ENCODE assay signal across 5 worm cellular contexts in genomic region chrII:5473946-5474423, ce11.
A peak's percentile ranks its signal among the peaks of the same experiment; 100 is the strongest.
TF ChIP-seq lines count a peak whose summit lies in the region.

mrps-16 (plus strand) TSS chrII:5474373.

TF ChIP-seq in whole organism, L1 larva, 84 proteins besides CTCF, POLR2A, EP300 and RAD21 (continues in another document):
- TF ChIP-seq nhr-85 (tag; lab: Kevin White, UChicago) = peak; percentile 87
- no peak for TF ChIP-seq C34B4.2 (tag; optimal IDR thresholded peaks at IDR 0.05; lab: Kevin White, UChicago)
- no peak for TF ChIP-seq nhr-237 (tag; optimal IDR thresholded peaks at IDR 0.05; lab: Kevin White, UChicago)
- no peak for TF ChIP-seq mef-2 (tag; optimal IDR thresholded peaks at IDR 0.05; lab: Kevin White, UChicago)
- TF ChIP-seq ceh-88 (GFP tag; IDR thresholded peaks at IDR 0.05; lab: Robert Waterston, UW) = no peak
- no peak for TF ChIP-seq nhr-76 (tag; optimal IDR thresholded peaks at IDR 0.05; lab: Kevin White, UChicago)
- TF ChIP-seq egl-27 (tag; optimal IDR thresholded peaks at IDR 0.05; lab: Kevin White, UChicago) = no peak
- TF ChIP-seq nhr-77 (tag; optimal IDR thresholded peaks at IDR 0.05; lab: Kevin White, UChicago) = peak; percentile 37
- TF ChIP-seq nhr-47 (tag; optimal IDR thresholded peaks at IDR 0.05; lab: Kevin White, UChicago) = peak; percentile 81
- TF ChIP-seq nhr-84 (tag; optimal IDR thresholded peaks at IDR 0.05; lab: Kevin White, UChicago) = no peak
- peak; percentile 62 for TF ChIP-seq lin-14 (GFP tag; optimal IDR thresholded peaks at IDR 0.05; lab: Kevin White, UChicago)
- TF ChIP-seq elt-2 (tag; optimal IDR thresholded peaks at IDR 0.05; lab: Kevin White, UChicago) = peak; percentile 61
- no peak for TF ChIP-seq zag-1 (tag; optimal IDR thresholded peaks at IDR 0.05; lab: Kevin White, UChicago)
- TF ChIP-seq vab-15 (tag; optimal IDR thresholded peaks at IDR 0.05; lab: Kevin White, UChicago) = no peak
- TF ChIP-seq ceh-82 (tag; optimal IDR thresholded peaks at IDR 0.05; lab: Kevin White, UChicago) = peak; percentile 51 to 73 (median 67)
- TF ChIP-seq fkh-4 (tag; optimal IDR thresholded peaks at IDR 0.05; lab: Kevin White, UChicago; ENCODE audit: borderline replicate concordance) = no peak
- peak; percentile 44 for TF ChIP-seq zip-4 (GFP tag; optimal IDR thresholded peaks at IDR 0.05; lab: Kevin White, UChicago)
- peak; percentile 64 for TF ChIP-seq nhr-90 (tag; optimal IDR thresholded peaks at IDR 0.05; lab: Kevin White, UChicago; ENCODE audit: poor library complexity)
- peak; percentile 58 for TF ChIP-seq unc-130 (tag; optimal IDR thresholded peaks at IDR 0.05; lab: Kevin White, UChicago)

TF ChIP-seq in whole organism, L3 larva, 47 proteins besides CTCF, POLR2A, EP300 and RAD21:
- TF ChIP-seq ceh-28 (tag; optimal IDR thresholded peaks at IDR 0.05; lab: Kevin White, UChicago) (peak; percentile 22), ztf-4 (tag; optimal IDR thresholded peaks at IDR 0.05; lab: Kevin White, UChicago) (no peak), R02D3.7 (tag; optimal IDR thresholded peaks at IDR 0.05; lab: Kevin White, UChicago) (peak; percentile 26), nfya-1 (tag; optimal IDR thresholded peaks at IDR 0.05; lab: Kevin White, UChicago; ENCODE audit: insufficient read depth) (peak; percentile 53), nhr-237 (tag; optimal IDR thresholded peaks at IDR 0.05; lab: Kevin White, UChicago) (no peak), skn-1 (tag; optimal IDR thresholded peaks at IDR 0.05; lab: Kevin White, UChicago) (no peak), eor-1 (tag; optimal IDR thresholded peaks at IDR 0.05; lab: Kevin White, UChicago) (no peak), hmg-11 (tag; optimal IDR thresholded peaks at IDR 0.05; lab: Kevin White, UChicago) (peak; percentile 77), unc-62 (GFP tag; optimal IDR thresholded peaks at IDR 0.05; lab: Kevin White, UChicago) (no peak), ZK546.5 (tag; optimal IDR thresholded peaks at IDR 0.05; lab: Kevin White, UChicago) (no peak), lin-15B (tag; optimal IDR thresholded peaks at IDR 0.05; lab: Kevin White, UChicago) (peak; percentile 40), tbx-2 (tag; optimal IDR thresholded peaks at IDR 0.05; lab: Kevin White, UChicago) (no peak), egl-5 (tag; optimal IDR thresholded peaks at IDR 0.05; lab: Kevin White, UChicago) (peak; percentile 8), nhr-25 (tag; optimal IDR thresholded peaks at IDR 0.05; lab: Kevin White, UChicago) (peak; percentile 44), nhr-43 (tag; optimal IDR thresholded peaks at IDR 0.05; lab: Kevin White, UChicago; ENCODE audit: poor library complexity, severe bottlenecking) (peak; percentile 22), jun-1 (tag; optimal IDR thresholded peaks at IDR 0.05; lab: Kevin White, UChicago) (no peak), lin-39 (tag; optimal IDR thresholded peaks at IDR 0.05; lab: Kevin White, UChicago) (peak; percentile 17)

TF ChIP-seq in whole organism, early embryonic, 17 proteins besides CTCF, POLR2A, EP300 and RAD21:
- TF ChIP-seq pes-1 (GFP tag; IDR thresholded peaks at IDR 0.05; lab: Robert Waterston, UW) = 0 out of 2 replicates have a peak, but pooled peaks have one; percentile 25
- TF ChIP-seq F13C5.2 (tag; optimal IDR thresholded peaks at IDR 0.05; lab: Kevin White, UChicago) = peak; percentile 68
- TF ChIP-seq tbx-37 (GFP tag; conservative IDR thresholded peaks at IDR 0.05; lab: Robert Waterston, UW) = no peak

TF ChIP-seq in whole organism, midembryonic, 9 proteins besides CTCF, POLR2A, EP300 and RAD21:
- TF ChIP-seq klf-2 (GFP tag; conservative IDR thresholded peaks at IDR 0.05; lab: Robert Waterston, UW) = no peak
- peak; percentile 41; the same call in 1 of the 2 replicates for TF ChIP-seq flt-1 (GFP tag; IDR thresholded peaks at IDR 0.05; lab: Robert Waterston, UW)

TF ChIP-seq in whole organism, young adult, 124 proteins besides CTCF, POLR2A, EP300 and RAD21:
- peak; percentile 71 for TF ChIP-seq dpl-1 (GFP tag; optimal IDR thresholded peaks at IDR 0.05; lab: Kevin White, UChicago)
- TF ChIP-seq B0261.1 (tag; optimal IDR thresholded peaks at IDR 0.05; lab: Kevin White, UChicago) = no peak
- TF ChIP-seq hsf-1 (GFP tag; IDR thresholded peaks at IDR 0.05; lab: Robert Waterston, UW) = no peak
- TF ChIP-seq ceh-79 (tag; optimal IDR thresholded peaks at IDR 0.05; lab: Kevin White, UChicago) = no peak
- TF ChIP-seq F33H1.4 (GFP tag; IDR thresholded peaks at IDR 0.05; lab: Robert Waterston, UW) = peak; percentile 42
- peak; percentile 43 for TF ChIP-seq madf-8 (GFP tag; conservative IDR thresholded peaks at IDR 0.05; lab: Robert Waterston, UW)
- no peak for TF ChIP-seq F39B2.1 (GFP tag; IDR thresholded peaks at IDR 0.05; lab: Robert Waterston, UW)
- TF ChIP-seq nfyb-1 (GFP tag; IDR thresholded peaks at IDR 0.05; lab: Robert Waterston, UW) = no peak
- TF ChIP-seq unc-130 (GFP tag; optimal IDR thresholded peaks at IDR 0.05; lab: Kevin White, UChicago) = no peak
- TF ChIP-seq F23B12.7 (tag; optimal IDR thresholded peaks at IDR 0.05; lab: Kevin White, UChicago; ENCODE audit: insufficient read depth) = no peak
- TF ChIP-seq lin-54 (GFP tag; optimal IDR thresholded peaks at IDR 0.05; lab: Kevin White, UChicago) = peak; percentile 87
- TF ChIP-seq F37B4.10 (GFP tag; IDR thresholded peaks at IDR 0.05; lab: Robert Waterston, UW) = no peak
- peak; percentile 54 for TF ChIP-seq ZK185.1 (tag; optimal IDR thresholded peaks at IDR 0.05; lab: Kevin White, UChicago; ENCODE audit: poor library complexity, severe bottlenecking)
- TF ChIP-seq cebp-1 (GFP tag; IDR thresholded peaks at IDR 0.05; lab: Robert Waterston, UW) = no peak
- peak; percentile 28 for TF ChIP-seq cebp-1 (tag; optimal IDR thresholded peaks at IDR 0.05; lab: Kevin White, UChicago)
- no peak for TF ChIP-seq nhr-90 (tag; optimal IDR thresholded peaks at IDR 0.05; lab: Kevin White, UChicago)
- TF ChIP-seq F55B11.4 (tag; optimal IDR thresholded peaks at IDR 0.05; lab: Kevin White, UChicago; ENCODE audit: borderline replicate concordance, insufficient read depth) = no peak
- TF ChIP-seq bed-2 (GFP tag; IDR thresholded peaks at IDR 0.05; lab: Robert Waterston, UW) = no peak
- TF ChIP-seq efl-1 (GFP tag; optimal IDR thresholded peaks at IDR 0.05; lab: Kevin White, UChicago) = peak; percentile 85
- TF ChIP-seq ztf-6 (GFP tag; IDR thresholded peaks at IDR 0.05; lab: Robert Waterston, UW) = no peak
- TF ChIP-seq tbp1 (GFP tag; optimal IDR thresholded peaks at IDR 0.05; lab: Kevin White, UChicago) = peak; percentile 25
- TF ChIP-seq Y56A3A.18 (GFP tag; IDR thresholded peaks at IDR 0.05; lab: Robert Waterston, UW) = no peak
- TF ChIP-seq ets-4 (GFP tag; optimal IDR thresholded peaks at IDR 0.05; lab: Kevin White, UChicago) = no peak
- TF ChIP-seq hmg-1.2 (GFP tag; IDR thresholded peaks at IDR 0.05; lab: Robert Waterston, UW) = peak; percentile 31; the same call in 1 of the 2 replicates
- 0 out of 2 replicates have a peak, but pooled peaks have one; percentile 19 for TF ChIP-seq pbrm-1 (GFP tag; IDR thresholded peaks at IDR 0.05; lab: Robert Waterston, UW)
- no peak for TF ChIP-seq F52B5.7 (tag; optimal IDR thresholded peaks at IDR 0.05; lab: Kevin White, UChicago)
- no peak for TF ChIP-seq attf-3 (GFP tag; conservative IDR thresholded peaks at IDR 0.05; lab: Robert Waterston, UW)
- TF ChIP-seq Y53G8AR.9 (GFP tag; conservative IDR thresholded peaks at IDR 0.05; lab: Robert Waterston, UW) = no peak
- TF ChIP-seq lin-40 (tag; optimal IDR thresholded peaks at IDR 0.05; lab: Kevin White, UChicago) = peak; percentile 23
- no peak for TF ChIP-seq rcor-1 (GFP tag; IDR thresholded peaks at IDR 0.05; lab: Robert Waterston, UW)
- TF ChIP-seq lin-35 (GFP tag; optimal IDR thresholded peaks at IDR 0.05; lab: Kevin White, UChicago) = peak in 2 of 3 experiments; percentile 27 to 91
- no peak for TF ChIP-seq C17E4.6 (GFP tag; IDR thresholded peaks at IDR 0.05; lab: Robert Waterston, UW)
- TF ChIP-seq snpc-4 (GFP tag; optimal IDR thresholded peaks at IDR 0.05; lab: Kevin White, UChicago) = peak; percentile 17
- peak in 2 of 4 experiments; percentile 23 to 50 for TF ChIP-seq snpc-4 (tag; optimal IDR thresholded peaks at IDR 0.05; lab: Kevin White, UChicago)
- TF ChIP-seq egl-18 (GFP tag; IDR thresholded peaks at IDR 0.05; lab: Robert Waterston, UW) = no peak
- no peak for TF ChIP-seq ztf-22 (GFP tag; optimal IDR thresholded peaks at IDR 0.05; lab: Kevin White, UChicago)
- TF ChIP-seq ceh-91 (GFP tag; IDR thresholded peaks at IDR 0.05; lab: Robert Waterston, UW) = 0 out of 2 replicates have a peak, but pooled peaks have one; percentile 17
- TF ChIP-seq snpc-1.3 (tag; optimal IDR thresholded peaks at IDR 0.05; lab: Kevin White, UChicago; ENCODE audit: insufficient read depth) = peak; percentile 30
- TF ChIP-seq rpc-1 (optimal IDR thresholded peaks at IDR 0.05; lab: Kevin White, UChicago) = no peak
- TF ChIP-seq rpc-1 (tag; optimal IDR thresholded peaks at IDR 0.05; lab: Kevin White, UChicago) = no peak
- TF ChIP-seq xnd-1 (tag; optimal IDR thresholded peaks at IDR 0.05; lab: Kevin White, UChicago) = peak; percentile 18
- TF ChIP-seq madf-6 (GFP tag; IDR thresholded peaks at IDR 0.05; lab: Robert Waterston, UW) = peak; percentile 83
- TF ChIP-seq snpc-1.1 (tag; optimal IDR thresholded peaks at IDR 0.05; lab: Kevin White, UChicago; ENCODE audit: insufficient read depth) = peak; percentile 17
- peak; percentile 40 for TF ChIP-seq lsl-1 (GFP tag; optimal IDR thresholded peaks at IDR 0.05; lab: Kevin White, UChicago)
- no peak for TF ChIP-seq rec-8 (tag; optimal IDR thresholded peaks at IDR 0.05; lab: Kevin White, UChicago)
- peak; percentile 26; the same call in 1 of the 2 replicates for TF ChIP-seq mcd-1 (GFP tag; IDR thresholded peaks at IDR 0.05; lab: Robert Waterston, UW)
- no peak for TF ChIP-seq aptf-2 (GFP tag; conservative IDR thresholded peaks at IDR 0.05; lab: Robert Waterston, UW)
- peak; percentile 55; the same call in 1 of the 2 replicates for TF ChIP-seq D2030.7 (GFP tag; IDR thresholded peaks at IDR 0.05; lab: Robert Waterston, UW)
- TF ChIP-seq lin-26 (GFP tag; IDR thresholded peaks at IDR 0.05; lab: Robert Waterston, UW) = no peak
- TF ChIP-seq madf-3 (GFP tag; IDR thresholded peaks at IDR 0.05; lab: Robert Waterston, UW) = 0 out of 2 replicates have a peak, but pooled peaks have one; percentile 50

Comparison
In these comparisons a context has a peak if more than half of its experiments do, and no peak if none do; other contexts are left out.
1. Of the 8 proteins assayed by ChIP-seq in both whole organism, young adult and whole organism, L1 larva: peak only in whole organism, young adult: none; only in whole organism, L1 larva: ama-1, nhr-90 and unc-130; in both: dpl-1, efl-1, lin-35 and snpc-4; in neither: 1.